Worm (Caenorhabditis elegans) whole organism, L1 larva: ENCODE measurements around the gene acl-5.
A peak's percentile ranks its signal among the peaks of the same experiment; 100 is the strongest.

ENCODE experiments used
- C04F5.9 ChIP-seq: sonication (generic microtip); optimal IDR thresholded peaks from 2 replicates; lab custom pipeline; 2016; ENCODE audit warnings: missing genetic modification characterization, missing compliant biosample characterization
- Y116A8C.19 ChIP-seq: sonication (generic microtip); optimal IDR thresholded peaks from 2 replicates; lab custom pipeline; 2016; ENCODE audit warnings: missing compliant biosample characterization, missing genetic modification characterization, borderline replicate concordance
- aly-2 ChIP-seq: fragments of 150-350 bp; optimal IDR thresholded peaks from 2 replicates; lab custom pipeline; 2014; ENCODE audit warnings: missing biosample characterization, missing genetic modification characterization
- blmp-1 ChIP-seq: fragments of 150-350 bp; optimal IDR thresholded peaks from 2 replicates; lab custom pipeline; 2014; ENCODE audit warnings: missing biosample characterization, missing genetic modification characterization
- ceh-63 ChIP-seq: fragments of 200-800 bp; sonication (Bioruptor generic); optimal IDR thresholded peaks from 2 replicates; lab custom pipeline; 2018; ENCODE audit warnings: mild to moderate bottlenecking, missing genetic modification characterization, missing compliant biosample characterization
- ceh-82 ChIP-seq, 3 experiments: fragments of 150-350 bp in 1 of 3; sonication (generic microtip) in 2 of 3; optimal IDR thresholded peaks; 2 replicates each; lab custom pipeline; 2014 to 2017; ENCODE audit warnings: missing biosample characterization in 3 of 3, missing genetic modification characterization in 3 of 3
- dsc-1 ChIP-seq: sonication (generic microtip); optimal IDR thresholded peaks from 2 replicates; lab custom pipeline; 2016; ENCODE audit warnings: mild to moderate bottlenecking, missing genetic modification characterization, missing compliant biosample characterization
- efl-1 ChIP-seq, 4 experiments: fragments of 150-350 bp; optimal IDR thresholded peaks in 3 of 4; peaks in 1 of 4; 1 replicate in 1 of 4; 2 replicates in 3 of 4; lab custom pipeline; 2014; ENCODE audit warnings: missing biosample characterization in 2 of 4, missing genetic modification characterization in 2 of 4, missing genetic modification reagents in 2 of 4
- elt-2 ChIP-seq: sonication (generic microtip); optimal IDR thresholded peaks from 2 replicates; lab custom pipeline; 2016; ENCODE audit warnings: missing genetic modification characterization, mild to moderate bottlenecking, inconsistent platforms, missing compliant biosample characterization, missing genetic modification reagents
- fkh-8 ChIP-seq: sonication (generic microtip); optimal IDR thresholded peaks from 2 replicates; lab custom pipeline; 2016; ENCODE audit warnings: mild to moderate bottlenecking, missing genetic modification characterization, missing compliant biosample characterization
- jun-1 ChIP-seq: fragments of 150-350 bp; optimal IDR thresholded peaks from 2 replicates; lab custom pipeline; 2014; ENCODE audit warnings: missing biosample characterization, missing genetic modification reagents, missing genetic modification characterization
- lin-13 ChIP-seq: fragments of 150-350 bp; optimal IDR thresholded peaks from 2 replicates; lab custom pipeline; 2014; ENCODE audit warnings: missing biosample characterization, missing genetic modification reagents, missing genetic modification characterization
- lir-3 ChIP-seq: sonication (generic microtip); optimal IDR thresholded peaks from 2 replicates; lab custom pipeline; 2016; ENCODE audit warnings: mild to moderate bottlenecking, missing genetic modification characterization, moderate library complexity, missing compliant biosample characterization; ENCODE audit not compliant: poor library complexity
- lsy-2 ChIP-seq, 2 experiments: fragments of 150-350 bp; optimal IDR thresholded peaks; 2 replicates each; lab custom pipeline; 2014; ENCODE audit warnings: missing biosample characterization in 2 of 2, missing genetic modification characterization in 2 of 2
- mab-9 ChIP-seq: fragments of 200-800 bp; sonication (Bioruptor generic); IDR thresholded peaks from 2 replicates; pipeline ENCODE4 v1.3.6; 2022; ENCODE audit warnings: missing genetic modification reagents, missing genetic modification characterization, missing compliant biosample characterization
- mep-1 ChIP-seq: fragments of 150-350 bp; optimal IDR thresholded peaks from 2 replicates; lab custom pipeline; 2014; ENCODE audit warnings: missing biosample characterization, missing genetic modification characterization
- nhr-11 ChIP-seq: fragments of 150-350 bp; optimal IDR thresholded peaks from 2 replicates; lab custom pipeline; 2014; ENCODE audit warnings: missing biosample characterization, missing genetic modification characterization
- nhr-19 ChIP-seq: fragments of 200-800 bp; sonication (Bioruptor generic); conservative IDR thresholded peaks from 2 replicates; pipeline ENCODE4 v1.3.6; 2022; ENCODE audit warnings: missing genetic modification characterization, missing compliant biosample characterization
- nhr-20 ChIP-seq: sonication (generic microtip); optimal IDR thresholded peaks from 2 replicates; lab custom pipeline; 2016; ENCODE audit warnings: mild to moderate bottlenecking, missing genetic modification characterization, missing compliant biosample characterization
- nhr-76 ChIP-seq: sonication (generic microtip); optimal IDR thresholded peaks from 2 replicates; lab custom pipeline; 2017; ENCODE audit warnings: missing biosample characterization, missing genetic modification characterization
- nhr-77 ChIP-seq: fragments of 150-350 bp; optimal IDR thresholded peaks from 2 replicates; lab custom pipeline; 2014; ENCODE audit warnings: missing biosample characterization, missing genetic modification characterization
- nhr-90 ChIP-seq: sonication (generic microtip); optimal IDR thresholded peaks from 2 replicates; lab custom pipeline; 2016; ENCODE audit warnings: mild to moderate bottlenecking, missing genetic modification characterization, missing compliant biosample characterization; ENCODE audit not compliant: poor library complexity
- pag-3 ChIP-seq: sonication (generic microtip); optimal IDR thresholded peaks from 2 replicates; lab custom pipeline; 2017; ENCODE audit warnings: missing genetic modification characterization, mild to moderate bottlenecking, missing compliant biosample characterization, antibody characterized with exemption, borderline replicate concordance; ENCODE audit not compliant: insufficient read depth
- unc-130 ChIP-seq: fragments of 150-350 bp; optimal IDR thresholded peaks from 2 replicates; lab custom pipeline; 2017; ENCODE audit warnings: missing biosample characterization, missing genetic modification characterization, inconsistent platforms
- unc-62 ChIP-seq: fragments of 150-350 bp; optimal IDR thresholded peaks from 2 replicates; lab custom pipeline; 2014; ENCODE audit warnings: missing biosample characterization, missing genetic modification reagents, missing genetic modification characterization
- unc-86 ChIP-seq: sonication (generic microtip); optimal IDR thresholded peaks from 2 replicates; lab custom pipeline; 2016; ENCODE audit warnings: missing genetic modification characterization, missing compliant biosample characterization
- unc-98 ChIP-seq: fragments of 200-800 bp; sonication (Bioruptor generic); IDR thresholded peaks from 2 replicates; pipeline ENCODE4 v1.3.6; 2022; ENCODE audit warnings: missing genetic modification characterization, missing compliant biosample characterization
- zag-1 ChIP-seq: fragments of 150-350 bp; optimal IDR thresholded peaks from 2 replicates; lab custom pipeline; 2014; ENCODE audit warnings: missing biosample characterization, missing genetic modification characterization

acl-5 gene

ce11 chrX:10332035-10332614 is 4.9 kb upstream of the acl-5 start (continued):
- TF ChIP-seq efl-1 (optimal IDR thresholded peaks at IDR 0.05; lab: Kevin White, UChicago), result no peak
- peak in 1 of 2 experiments; percentile 78 for TF ChIP-seq efl-1 (GFP tag; optimal IDR thresholded peaks at IDR 0.05 in 1 of 2; lab: Kevin White, UChicago)
- peak; percentile 28 for TF ChIP-seq mep-1
- peak; percentile 5 for TF ChIP-seq unc-130 (tag; lab: Kevin White, UChicago)
- peak in 1 of 3 experiments; percentile 15 for TF ChIP-seq ceh-82 (tag; optimal IDR thresholded peaks at IDR 0.05; lab: Kevin White, UChicago)
- no peak for TF ChIP-seq ceh-63
- no peak for TF ChIP-seq unc-86 (tag; lab: Kevin White, UChicago)
- TF ChIP-seq nhr-76 (tag; lab: Kevin White, UChicago), result no peak
- TF ChIP-seq nhr-90 (tag; lab: Kevin White, UChicago), result peak; percentile 15
- peak; percentile 29 for TF ChIP-seq dsc-1 (tag; lab: Kevin White, UChicago)
- no peak for TF ChIP-seq lir-3 (tag; lab: Kevin White, UChicago)
- TF ChIP-seq unc-98 (GFP tag; lab: Robert Waterston, UW), result no peak

DNA sequence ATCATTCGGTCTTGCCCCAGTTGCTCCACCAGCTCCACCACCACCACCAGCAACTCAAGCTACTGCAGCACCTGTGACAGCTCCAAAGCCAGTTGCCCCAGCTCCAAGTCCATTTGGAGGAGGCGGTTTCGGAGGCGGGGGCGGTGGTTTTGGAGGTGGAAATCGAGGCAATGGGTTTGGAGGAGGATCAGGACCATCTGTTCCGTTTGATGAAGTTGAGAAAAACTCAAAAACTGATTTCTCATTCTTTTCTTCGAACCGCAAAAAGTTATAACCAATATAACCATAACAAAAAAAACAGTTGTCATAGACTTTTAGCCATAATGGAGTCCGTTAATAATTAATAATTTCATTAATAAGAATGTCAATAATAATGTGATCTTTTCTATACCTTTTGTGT is 5.9 kb downstream of the acl-5 start:
- TF ChIP-seq aly-2 (tag; lab: Kevin White, UChicago), result no peak
- TF ChIP-seq pag-3 (tag; lab: Kevin White, UChicago), result no peak
- no peak for TF ChIP-seq nhr-20 (tag; lab: Kevin White, UChicago)
- TF ChIP-seq mab-9 (GFP tag; lab: Robert Waterston, UW), result no peak
- no peak for TF ChIP-seq lin-13 (GFP tag; lab: Kevin White, UChicago)
- no peak for TF ChIP-seq ceh-63
- TF ChIP-seq C04F5.9 (tag; lab: Kevin White, UChicago), result no peak
- TF ChIP-seq elt-2 (tag; lab: Kevin White, UChicago), result no peak

ce11 chrX:10319653-10320052 is 7.6 kb downstream of the acl-5 start:
- TF ChIP-seq unc-98 (GFP tag; lab: Robert Waterston, UW), result no peak
- TF ChIP-seq blmp-1 (tag; lab: Kevin White, UChicago), result peak; percentile 66
- TF ChIP-seq, all 84 proteins: peak for 1

DNA sequence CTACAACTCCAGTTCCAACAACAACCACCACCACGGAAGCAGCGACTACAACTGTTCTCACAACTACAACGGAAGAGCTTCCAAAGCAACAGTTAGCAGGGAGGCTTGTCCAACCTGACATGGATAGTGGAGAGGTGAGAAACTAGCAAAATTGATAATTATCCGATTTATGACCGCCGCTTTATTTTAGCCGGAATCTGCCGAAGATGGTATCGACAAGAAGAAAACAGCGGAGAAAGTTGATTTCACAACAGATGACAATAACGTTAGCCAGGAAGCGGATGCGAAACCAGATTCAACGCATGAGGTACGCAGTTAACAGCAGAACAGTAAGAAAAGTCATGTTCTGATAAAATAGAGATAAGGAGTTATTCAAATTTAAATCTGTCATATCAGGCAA is 8.8 kb downstream of the acl-5 start:
- TF ChIP-seq lsy-2 (tag; optimal IDR thresholded peaks at IDR 0.05; lab: Kevin White, UChicago), result no peak
- peak; percentile 76 for TF ChIP-seq blmp-1 (tag; lab: Kevin White, UChicago)
- no peak for TF ChIP-seq efl-1 (optimal IDR thresholded peaks at IDR 0.05; lab: Kevin White, UChicago)
- no peak for TF ChIP-seq efl-1 (GFP tag; optimal IDR thresholded peaks at IDR 0.05 in 1 of 2; lab: Kevin White, UChicago)

ce11 chrX:10317565-10317964 is 9.7 kb downstream of the acl-5 start, which contains the start of gene R07E3.6:
R07E3.6 (plus strand) TSS chrX:10317722.
- no peak for TF ChIP-seq ceh-82 (tag; optimal IDR thresholded peaks at IDR 0.05; lab: Kevin White, UChicago)
- TF ChIP-seq nhr-19 (GFP tag; lab: Robert Waterston, UW), result no peak
- no peak for TF ChIP-seq jun-1
- peak; percentile 100 for TF ChIP-seq blmp-1 (tag; lab: Kevin White, UChicago)
- TF ChIP-seq unc-62 (GFP tag; lab: Kevin White, UChicago), result no peak
- TF ChIP-seq Y116A8C.19 (tag; lab: Kevin White, UChicago), result no peak
- no peak for TF ChIP-seq zag-1 (tag; lab: Kevin White, UChicago)
- TF ChIP-seq nhr-77 (tag; lab: Kevin White, UChicago), result no peak

ce11 chrX:10315905-10316304 is 11.4 kb downstream of the acl-5 start, which contains the start of gene F41E7.9:
F41E7.9 (minus strand) TSS chrX:10316005.
- TF ChIP-seq fkh-8 (peak; percentile 49), nhr-11 (tag; lab: Kevin White, UChicago) (no peak)
- TF ChIP-seq, all 84 proteins: peak for 1
